Worm (Caenorhabditis elegans) whole organism, L2 larva: ENCODE measurements around the gene nth-1.

ENCODE experiments used
- C34F6.9 ChIP-seq: fragments of 150-350 bp; optimal IDR thresholded peaks from 2 replicates; lab custom pipeline; 2014; ENCODE audit warnings: missing biosample characterization, missing genetic modification characterization
- F13H6.1 ChIP-seq: sonication (generic microtip); optimal IDR thresholded peaks from 2 replicates; lab custom pipeline; 2016; ENCODE audit warnings: missing genetic modification characterization, missing compliant biosample characterization
- R02D3.7 ChIP-seq: fragments of 150-350 bp; optimal IDR thresholded peaks from 2 replicates; lab custom pipeline; 2014; ENCODE audit warnings: missing biosample characterization, missing genetic modification characterization
- Y55F3AM.14 ChIP-seq: fragments of 200-800 bp; sonication (Bioruptor generic); optimal IDR thresholded peaks from 2 replicates; lab custom pipeline; 2018; ENCODE audit warnings: mild to moderate bottlenecking, missing genetic modification characterization, missing compliant biosample characterization
- ZK546.5 ChIP-seq: sonication (generic microtip); optimal IDR thresholded peaks from 2 replicates; lab custom pipeline; 2017; ENCODE audit warnings: missing biosample characterization, missing genetic modification characterization
- alr-1 ChIP-seq: fragments of 150-350 bp; optimal IDR thresholded peaks from 2 replicates; lab custom pipeline; 2014; ENCODE audit warnings: missing biosample characterization, missing genetic modification characterization
- ama-1 ChIP-seq: fragments of 150-350 bp; optimal IDR thresholded peaks from 2 replicates; lab custom pipeline; 2018; ENCODE audit warnings: inconsistent platforms
- blmp-1 ChIP-seq: sonication (generic microtip); optimal IDR thresholded peaks from 2 replicates; lab custom pipeline; 2017; ENCODE audit warnings: missing genetic modification characterization, mild to moderate bottlenecking, missing compliant biosample characterization, antibody characterized with exemption, moderate library complexity; ENCODE audit not compliant: insufficient read depth
- ceh-16 ChIP-seq: fragments of 150-350 bp; optimal IDR thresholded peaks from 2 replicates; lab custom pipeline; 2014; ENCODE audit warnings: missing biosample characterization, missing genetic modification characterization
- ceh-82 ChIP-seq: fragments of 150-350 bp; optimal IDR thresholded peaks from 2 replicates; lab custom pipeline; 2014; ENCODE audit warnings: missing biosample characterization, missing genetic modification characterization
- crh-2 ChIP-seq: sonication (generic microtip); optimal IDR thresholded peaks from 2 replicates; lab custom pipeline; 2017; ENCODE audit warnings: missing biosample characterization, missing genetic modification characterization
- dmd-4 ChIP-seq: sonication (generic microtip); optimal IDR thresholded peaks from 2 replicates; lab custom pipeline; 2017; ENCODE audit warnings: missing biosample characterization, missing genetic modification characterization
- egl-27 ChIP-seq: sonication (generic microtip); optimal IDR thresholded peaks from 3 replicates; lab custom pipeline; 2017; ENCODE audit warnings: missing biosample characterization, missing genetic modification reagents, missing genetic modification characterization
- elt-3 ChIP-seq: sonication (generic microtip); optimal IDR thresholded peaks from 2 replicates; lab custom pipeline; 2017; ENCODE audit warnings: missing biosample characterization, missing genetic modification characterization
- fos-1 ChIP-seq: fragments of 150-350 bp; optimal IDR thresholded peaks from 2 replicates; lab custom pipeline; 2014; ENCODE audit warnings: missing biosample characterization, missing genetic modification characterization
- gmeb-1 ChIP-seq: fragments of 150-350 bp; optimal IDR thresholded peaks from 2 replicates; lab custom pipeline; 2014; ENCODE audit warnings: missing biosample characterization, missing genetic modification characterization
- lin-11 ChIP-seq: fragments of 150-350 bp; sonication (generic microtip); optimal IDR thresholded peaks from 2 replicates; lab custom pipeline; 2014; ENCODE audit warnings: missing biosample characterization, missing genetic modification characterization, inconsistent platforms, mixed read lengths
- lin-13 ChIP-seq: fragments of 150-350 bp; optimal IDR thresholded peaks from 2 replicates; lab custom pipeline; 2014; ENCODE audit warnings: missing biosample characterization, missing genetic modification reagents, missing genetic modification characterization
- lin-39 ChIP-seq: fragments of 150-350 bp; optimal IDR thresholded peaks from 2 replicates; lab custom pipeline; 2014; ENCODE audit warnings: missing biosample characterization, missing genetic modification reagents, missing genetic modification characterization
- lsy-2 ChIP-seq, 2 experiments: fragments of 150-350 bp in 1 of 2; sonication (generic microtip) in 1 of 2; optimal IDR thresholded peaks; 2 replicates each; lab custom pipeline; 2014 to 2017; ENCODE audit warnings: missing biosample characterization in 2 of 2, missing genetic modification characterization in 2 of 2
- mab-5 ChIP-seq: fragments of 150-350 bp; optimal IDR thresholded peaks from 2 replicates; lab custom pipeline; 2014; ENCODE audit warnings: missing biosample characterization, missing genetic modification characterization
- mbf-1 ChIP-seq: sonication (generic microtip); optimal IDR thresholded peaks from 2 replicates; lab custom pipeline; 2017; ENCODE audit warnings: missing biosample characterization, missing genetic modification characterization
- mdl-1 ChIP-seq, 2 experiments: fragments of 150-350 bp in 1 of 2; sonication (generic microtip) in 1 of 2; optimal IDR thresholded peaks; 2 replicates each; lab custom pipeline; 2017; ENCODE audit warnings: missing biosample characterization in 2 of 2, missing genetic modification characterization in 2 of 2
- nhr-11 ChIP-seq: fragments of 150-350 bp; optimal IDR thresholded peaks from 2 replicates; lab custom pipeline; 2014; ENCODE audit warnings: missing biosample characterization, missing genetic modification characterization
- nhr-12 ChIP-seq: fragments of 150-350 bp; optimal IDR thresholded peaks from 2 replicates; lab custom pipeline; 2014; ENCODE audit warnings: missing biosample characterization, missing genetic modification characterization
- nhr-129 ChIP-seq: fragments of 150-350 bp; optimal IDR thresholded peaks from 2 replicates; lab custom pipeline; 2014; ENCODE audit warnings: missing biosample characterization, missing genetic modification characterization
- nhr-21 ChIP-seq: fragments of 150-350 bp; optimal IDR thresholded peaks from 2 replicates; lab custom pipeline; 2014; ENCODE audit warnings: missing biosample characterization, missing genetic modification characterization
- nhr-23 ChIP-seq: fragments of 150-350 bp; optimal IDR thresholded peaks from 2 replicates; lab custom pipeline; 2014; ENCODE audit warnings: missing biosample characterization, missing genetic modification reagents, missing genetic modification characterization
- nhr-237 ChIP-seq: fragments of 150-350 bp; optimal IDR thresholded peaks from 2 replicates; lab custom pipeline; 2014; ENCODE audit warnings: missing biosample characterization, missing genetic modification characterization
- nhr-25 ChIP-seq: fragments of 150-350 bp; sonication (generic microtip); optimal IDR thresholded peaks from 3 replicates; lab custom pipeline; 2014; ENCODE audit warnings: missing biosample characterization, missing genetic modification characterization
- nhr-6 ChIP-seq: fragments of 150-350 bp; optimal IDR thresholded peaks from 2 replicates; lab custom pipeline; 2014; ENCODE audit warnings: missing biosample characterization, missing genetic modification characterization
- nhr-77 ChIP-seq: fragments of 150-350 bp; optimal IDR thresholded peaks from 2 replicates; lab custom pipeline; 2014; ENCODE audit warnings: missing biosample characterization, missing genetic modification characterization
- peb-1 ChIP-seq: fragments of 150-350 bp; optimal IDR thresholded peaks from 2 replicates; lab custom pipeline; 2014; ENCODE audit warnings: missing biosample characterization, missing genetic modification characterization
- skn-1 ChIP-seq: sonication (generic microtip); optimal IDR thresholded peaks from 2 replicates; lab custom pipeline; 2017; ENCODE audit warnings: missing biosample characterization, missing genetic modification characterization
- sma-3 ChIP-seq: sonication (generic microtip); optimal IDR thresholded peaks from 2 replicates; lab custom pipeline; 2016; ENCODE audit warnings: missing genetic modification reagents, missing genetic modification characterization, missing compliant biosample characterization
- sma-9 ChIP-seq, 2 experiments: fragments of 150-350 bp in 1 of 2; sonication (generic microtip) in 1 of 2; optimal IDR thresholded peaks; 2 replicates each; lab custom pipeline; 2014 to 2016; ENCODE audit warnings: missing genetic modification characterization in 2 of 2, mild to moderate bottlenecking in 1 of 2, missing biosample characterization in 1 of 2, missing compliant biosample characterization in 1 of 2, missing genetic modification reagents in 1 of 2, moderate library complexity in 1 of 2
- snpc-4 ChIP-seq: fragments of 150-350 bp; optimal IDR thresholded peaks from 2 replicates; lab custom pipeline; 2014; ENCODE audit warnings: missing biosample characterization, missing genetic modification characterization
- unc-39 ChIP-seq: fragments of 150-350 bp; optimal IDR thresholded peaks from 2 replicates; lab custom pipeline; 2014; ENCODE audit warnings: missing biosample characterization, missing genetic modification characterization
- unc-55 ChIP-seq: fragments of 150-350 bp; sonication (generic microtip); optimal IDR thresholded peaks from 3 replicates; lab custom pipeline; 2014; ENCODE audit warnings: missing biosample characterization, missing genetic modification reagents, missing genetic modification characterization
- unc-62 ChIP-seq: fragments of 150-350 bp; optimal IDR thresholded peaks from 2 replicates; lab custom pipeline; 2014; ENCODE audit warnings: missing biosample characterization, missing genetic modification reagents, missing genetic modification characterization
- ztf-1 ChIP-seq: fragments of 200-800 bp; sonication (Bioruptor generic); conservative IDR thresholded peaks from 2 replicates; pipeline ENCODE4 v1.3.6; 2022; ENCODE audit warnings: missing genetic modification characterization, missing compliant biosample characterization
- ztf-11 ChIP-seq: sonication (generic microtip); optimal IDR thresholded peaks from 2 replicates; lab custom pipeline; 2017; ENCODE audit warnings: missing biosample characterization, missing genetic modification characterization

Gene nth-1

ce11 chrIII:4321399-4321798 lies 27.3 kb upstream of the nth-1 start, which contains the start of gene H38K22.7:
H38K22.7 (plus strand) TSS chrIII:4321699.
- TF ChIP-seq lin-11 (tag; lab: Kevin White, UChicago) (no peak), sma-9 (GFP tag; optimal IDR thresholded peaks at IDR 0.05; lab: Kevin White, UChicago) (no peak), sma-9 (tag; optimal IDR thresholded peaks at IDR 0.05; lab: Kevin White, UChicago) (no peak), ztf-11 (tag; lab: Kevin White, UChicago) (no peak), ZK546.5 (tag; lab: Kevin White, UChicago) (no peak), C34F6.9 (tag; lab: Kevin White, UChicago) (no peak), nhr-129 (tag; lab: Kevin White, UChicago) (no peak), nhr-6 (tag; lab: Kevin White, UChicago) (no peak), mab-5 (tag; lab: Kevin White, UChicago) (no peak), ama-1 (lab: Kevin White, UChicago) (no peak), nhr-77 (no peak)
- TF ChIP-seq, all 48 proteins: peak for 0

- TF ChIP-seq nhr-25 (tag; lab: Kevin White, UChicago) (no peak), skn-1 (tag; lab: Kevin White, UChicago) (no peak), egl-27 (tag; lab: Kevin White, UChicago) (no peak), lin-39 (no peak), sma-9 (GFP tag; optimal IDR thresholded peaks at IDR 0.05; lab: Kevin White, UChicago) (no peak), sma-9 (tag; optimal IDR thresholded peaks at IDR 0.05; lab: Kevin White, UChicago) (no peak), mbf-1 (no peak), Y55F3AM.14 (GFP tag; lab: Kevin White, UChicago) (no peak), F13H6.1 (tag; lab: Kevin White, UChicago) (no peak), nhr-11 (tag; lab: Kevin White, UChicago) (no peak), nhr-12 (no peak), ZK546.5 (tag; lab: Kevin White, UChicago) (no peak), ceh-16 (tag; lab: Kevin White, UChicago) (no peak), mdl-1 (tag; optimal IDR thresholded peaks at IDR 0.05; lab: Kevin White, UChicago) (no peak)
These were observed 26.1 kb upstream of the nth-1 start, which contains the start of gene H38K22.6 for ce11 chrIII:4320113-4320512. H38K22.6 (plus strand) TSS chrIII:4320413.

ce11 chrIII:4317065-4317752 lies 23.2 kb upstream of the nth-1 start, which contains the start of gene tag-131:
tag-131 (plus strand) TSS chrIII:4317702.
- no peak for TF ChIP-seq blmp-1 (tag; lab: Kevin White, UChicago)
- no peak for TF ChIP-seq ztf-11 (tag; lab: Kevin White, UChicago)
- TF ChIP-seq ZK546.5 (tag; lab: Kevin White, UChicago), result no peak
- no peak for TF ChIP-seq ztf-1 (GFP tag; lab: Robert Waterston, UW)
- no peak for TF ChIP-seq sma-3
- peak; percentile 34 for TF ChIP-seq nhr-6 (tag; lab: Kevin White, UChicago)
- no peak for TF ChIP-seq ama-1 (lab: Kevin White, UChicago)
- TF ChIP-seq elt-3, result no peak
- TF ChIP-seq crh-2, result peak; percentile 30
- TF ChIP-seq nhr-12, result no peak
- TF ChIP-seq nhr-77, result no peak
- no peak for TF ChIP-seq nhr-237 (tag; lab: Kevin White, UChicago)
- no peak for TF ChIP-seq ceh-16 (tag; lab: Kevin White, UChicago)
- TF ChIP-seq skn-1 (tag; lab: Kevin White, UChicago), result no peak
- no peak for TF ChIP-seq snpc-4 (tag; lab: Kevin White, UChicago)
- no peak for TF ChIP-seq peb-1
- TF ChIP-seq mbf-1, result no peak
- TF ChIP-seq egl-27 (tag; lab: Kevin White, UChicago), result no peak
- no peak for TF ChIP-seq Y55F3AM.14 (GFP tag; lab: Kevin White, UChicago)
- TF ChIP-seq dmd-4 (tag; lab: Kevin White, UChicago), result no peak
- TF ChIP-seq nhr-129 (tag; lab: Kevin White, UChicago), result peak; percentile 46
- TF ChIP-seq lin-11 (tag; lab: Kevin White, UChicago), result no peak
- TF ChIP-seq unc-62 (GFP tag; lab: Kevin White, UChicago), result no peak
- no peak for TF ChIP-seq unc-39 (tag; lab: Kevin White, UChicago)
- TF ChIP-seq nhr-21, result peak; percentile 56
- no peak for TF ChIP-seq mab-5 (tag; lab: Kevin White, UChicago)
- TF ChIP-seq ceh-82 (tag; lab: Kevin White, UChicago), result no peak
- TF ChIP-seq nhr-25 (tag; lab: Kevin White, UChicago), result no peak
- peak in 1 of 2 experiments; percentile 56 for TF ChIP-seq lsy-2 (tag; optimal IDR thresholded peaks at IDR 0.05; lab: Kevin White, UChicago)
- TF ChIP-seq gmeb-1, result no peak
- peak; percentile 64 for TF ChIP-seq F13H6.1 (tag; lab: Kevin White, UChicago)
- TF ChIP-seq C34F6.9 (tag; lab: Kevin White, UChicago), result peak; percentile 67
- TF ChIP-seq unc-55 (GFP tag; lab: Kevin White, UChicago), result no peak
- TF ChIP-seq nhr-23, result no peak
- peak; percentile 20 for TF ChIP-seq sma-9 (GFP tag; optimal IDR thresholded peaks at IDR 0.05; lab: Kevin White, UChicago)
- TF ChIP-seq sma-9 (tag; optimal IDR thresholded peaks at IDR 0.05; lab: Kevin White, UChicago), result no peak
- no peak for TF ChIP-seq nhr-11 (tag; lab: Kevin White, UChicago)
- no peak for TF ChIP-seq lin-39
- no peak for TF ChIP-seq mdl-1 (tag; optimal IDR thresholded peaks at IDR 0.05; lab: Kevin White, UChicago)
- TF ChIP-seq lin-13, result no peak
- TF ChIP-seq alr-1 (tag; lab: Kevin White, UChicago), result no peak
- TF ChIP-seq fos-1 (tag; lab: Kevin White, UChicago), result peak; percentile 11
- no peak for TF ChIP-seq R02D3.7 (tag; lab: Kevin White, UChicago)
- TF ChIP-seq, all 48 proteins: peak for 9
